Fruit fly (Drosophila melanogaster) whole organism, prepupa: ENCODE data around the gene tral.

Source experiments
- CG11762 ChIP-seq: fragments of 200-800 bp; sonication (Bioruptor generic); optimal IDR thresholded peaks from 3 replicates; lab custom pipeline; 2016; ENCODE audit warnings: missing biosample characterization, missing genetic modification characterization; ENCODE audit not compliant: insufficient read depth
- Hr38 ChIP-seq: sonication (Bioruptor generic); optimal IDR thresholded peaks from 2 replicates; lab custom pipeline; 2016; ENCODE audit warnings: missing biosample characterization, missing genetic modification characterization
- Lpt ChIP-seq: fragments of 200-800 bp; sonication (Bioruptor generic); optimal IDR thresholded peaks from 3 replicates; lab custom pipeline; 2016; ENCODE audit warnings: missing biosample characterization, missing genetic modification characterization
- dac ChIP-seq: fragments of 200-800 bp; sonication (Bioruptor generic); optimal IDR thresholded peaks from 2 replicates; lab custom pipeline; 2017; ENCODE audit warnings: missing biosample characterization, mild to moderate bottlenecking, missing genetic modification characterization

DNA sequence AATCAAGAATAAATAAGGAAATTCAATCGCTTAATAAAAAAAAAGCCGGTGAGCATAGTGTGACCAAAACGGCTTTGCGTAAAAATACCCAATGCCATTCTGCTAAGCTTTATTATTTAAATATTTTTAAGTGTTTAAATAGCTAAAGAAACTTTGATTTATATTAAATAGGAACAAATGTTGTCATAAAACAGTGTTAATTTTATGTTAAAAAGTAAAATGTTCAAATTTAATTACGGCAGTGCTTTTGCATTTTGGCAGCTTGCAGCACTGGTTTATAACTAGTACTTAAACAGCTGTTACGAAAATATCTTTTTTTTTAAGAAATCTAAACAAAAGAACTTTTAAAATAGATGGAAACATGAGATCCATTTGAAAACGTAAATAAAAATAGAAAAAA lies 13.6 kb upstream of the tral start, which contains the start of the genes CG10638 and CG10681:
- TF ChIP-seq Hr38 (GFP tag; lab: Kevin White, UChicago) (no peak), Lpt (no peak), CG11762 (GFP tag; lab: Kevin White, UChicago) (no peak), dac (GFP tag; lab: Kevin White, UChicago) (no peak)
